Worm (Caenorhabditis elegans) whole organism, L3 larva: ENCODE data around the gene grd-10.
"Not testable (repeated sequence)": the region's sequence is repeated elsewhere in the genome, so short reads cannot be mapped to it uniquely, and the experiment has no call there.

Source experiments
- ZK546.5 ChIP-seq: sonication (generic microtip); optimal IDR thresholded peaks from 2 replicates; lab custom pipeline; 2017; ENCODE audit warnings: missing biosample characterization, missing genetic modification characterization
- aly-2 ChIP-seq: fragments of 150-350 bp; optimal IDR thresholded peaks from 2 replicates; lab custom pipeline; 2014; ENCODE audit warnings: missing biosample characterization, missing genetic modification characterization
- ama-1 ChIP-seq: fragments of 150-350 bp; optimal IDR thresholded peaks from 2 replicates; lab custom pipeline; 2018
- ceh-16 ChIP-seq: sonication (generic microtip); optimal IDR thresholded peaks from 2 replicates; lab custom pipeline; 2017; ENCODE audit warnings: missing biosample characterization, missing genetic modification characterization
- ceh-82 ChIP-seq: fragments of 150-350 bp; optimal IDR thresholded peaks from 2 replicates; lab custom pipeline; 2014; ENCODE audit warnings: missing biosample characterization, missing genetic modification characterization
- egl-5 ChIP-seq: fragments of 150-350 bp; optimal IDR thresholded peaks from 2 replicates; lab custom pipeline; 2017; ENCODE audit warnings: missing biosample characterization, missing genetic modification reagents, missing genetic modification characterization, inconsistent platforms
- elt-1 ChIP-seq: fragments of 150-350 bp; optimal IDR thresholded peaks from 2 replicates; lab custom pipeline; 2014; ENCODE audit warnings: missing biosample characterization, missing genetic modification characterization
- elt-3 ChIP-seq, 3 experiments: fragments of 150-350 bp in 1 of 3; sonication (generic microtip) in 2 of 3; optimal IDR thresholded peaks; 2 replicates in 2 of 3; 4 replicates in 1 of 3; lab custom pipeline; 2014 to 2017; ENCODE audit warnings: missing biosample characterization in 3 of 3, missing genetic modification characterization in 3 of 3
- eor-1 ChIP-seq, 2 experiments: fragments of 150-350 bp; optimal IDR thresholded peaks; 2 replicates each; lab custom pipeline; 2014 to 2018; ENCODE audit warnings: missing biosample characterization in 2 of 2, missing genetic modification characterization in 2 of 2
- fkh-10 ChIP-seq: sonication (generic microtip); optimal IDR thresholded peaks from 2 replicates; lab custom pipeline; 2017; ENCODE audit warnings: missing biosample characterization, missing genetic modification reagents, missing genetic modification characterization
- fkh-2 ChIP-seq: fragments of 150-350 bp; optimal IDR thresholded peaks from 2 replicates; lab custom pipeline; 2014; ENCODE audit warnings: missing biosample characterization, missing genetic modification reagents, missing genetic modification characterization
- fos-1 ChIP-seq: fragments of 150-350 bp; optimal IDR thresholded peaks from 2 replicates; lab custom pipeline; 2014; ENCODE audit warnings: missing biosample characterization, missing genetic modification characterization
- jun-1 ChIP-seq: fragments of 150-350 bp; optimal IDR thresholded peaks from 2 replicates; lab custom pipeline; 2014; ENCODE audit warnings: missing biosample characterization, missing genetic modification reagents, missing genetic modification characterization
- lin-15B ChIP-seq: fragments of 150-350 bp; optimal IDR thresholded peaks from 2 replicates; lab custom pipeline; 2014; ENCODE audit warnings: missing biosample characterization, missing genetic modification characterization
- mdl-1 ChIP-seq: fragments of 150-350 bp; optimal IDR thresholded peaks from 2 replicates; lab custom pipeline; 2014; ENCODE audit warnings: missing biosample characterization, missing genetic modification characterization
- nfya-1 ChIP-seq: sonication (generic microtip); optimal IDR thresholded peaks from 2 replicates; lab custom pipeline; 2017; ENCODE audit warnings: missing genetic modification characterization, mild to moderate bottlenecking, missing compliant biosample characterization, antibody characterized with exemption, moderate library complexity; ENCODE audit not compliant: insufficient read depth
- nhr-11 ChIP-seq: fragments of 150-350 bp; optimal IDR thresholded peaks from 2 replicates; lab custom pipeline; 2014; ENCODE audit warnings: missing biosample characterization, missing genetic modification characterization
- nhr-12 ChIP-seq: fragments of 150-350 bp; optimal IDR thresholded peaks from 2 replicates; lab custom pipeline; 2014; ENCODE audit warnings: missing biosample characterization, missing genetic modification characterization
- nhr-23 ChIP-seq: fragments of 150-350 bp; optimal IDR thresholded peaks from 2 replicates; lab custom pipeline; 2014; ENCODE audit warnings: missing biosample characterization, missing genetic modification reagents, missing genetic modification characterization
- nhr-237 ChIP-seq: fragments of 150-350 bp; optimal IDR thresholded peaks from 2 replicates; lab custom pipeline; 2014; ENCODE audit warnings: missing biosample characterization, missing genetic modification characterization
- nhr-25 ChIP-seq: sonication (generic microtip); optimal IDR thresholded peaks from 2 replicates; lab custom pipeline; 2017; ENCODE audit warnings: missing biosample characterization, missing genetic modification characterization
- nhr-28 ChIP-seq: fragments of 150-350 bp; optimal IDR thresholded peaks from 2 replicates; lab custom pipeline; 2014; ENCODE audit warnings: missing biosample characterization, missing genetic modification characterization
- nhr-76 ChIP-seq: fragments of 150-350 bp; sonication (generic microtip); optimal IDR thresholded peaks from 5 replicates; lab custom pipeline; 2014; ENCODE audit warnings: missing biosample characterization, missing genetic modification characterization
- nhr-77 ChIP-seq: fragments of 150-350 bp; optimal IDR thresholded peaks from 2 replicates; lab custom pipeline; 2014; ENCODE audit warnings: missing biosample characterization, missing genetic modification characterization
- pha-4 ChIP-seq: fragments of 150-350 bp; optimal IDR thresholded peaks from 2 replicates; lab custom pipeline; 2014; ENCODE audit warnings: missing biosample characterization, missing genetic modification reagents, missing genetic modification characterization
- pqm-1 ChIP-seq: fragments of 150-350 bp; optimal IDR thresholded peaks from 2 replicates; lab custom pipeline; 2017; ENCODE audit warnings: missing biosample characterization, missing genetic modification characterization, inconsistent platforms
- sea-2 ChIP-seq: fragments of 150-350 bp; sonication (generic microtip); optimal IDR thresholded peaks from 4 replicates; lab custom pipeline; 2014; ENCODE audit warnings: missing biosample characterization, missing genetic modification reagents, missing genetic modification characterization
- skn-1 ChIP-seq: fragments of 150-350 bp; optimal IDR thresholded peaks from 2 replicates; lab custom pipeline; 2014; ENCODE audit warnings: missing biosample characterization, missing genetic modification characterization
- snpc-4 ChIP-seq: fragments of 150-350 bp; optimal IDR thresholded peaks from 2 replicates; lab custom pipeline; 2014; ENCODE audit warnings: missing biosample characterization, missing genetic modification characterization
- tbx-2 ChIP-seq: sonication (generic microtip); optimal IDR thresholded peaks from 2 replicates; lab custom pipeline; 2016; ENCODE audit warnings: mild to moderate bottlenecking, missing genetic modification characterization, missing compliant biosample characterization
- unc-39 ChIP-seq: sonication (generic microtip); optimal IDR thresholded peaks from 4 replicates; lab custom pipeline; 2017; ENCODE audit warnings: missing biosample characterization, missing genetic modification characterization
- unc-62 ChIP-seq: fragments of 150-350 bp; sonication (generic microtip); optimal IDR thresholded peaks from 4 replicates; lab custom pipeline; 2014; ENCODE audit warnings: missing biosample characterization, missing genetic modification reagents, missing genetic modification characterization
- zag-1 ChIP-seq: fragments of 150-350 bp; optimal IDR thresholded peaks from 2 replicates; lab custom pipeline; 2014; ENCODE audit warnings: missing biosample characterization, missing genetic modification characterization
- ztf-4 ChIP-seq: fragments of 150-350 bp; optimal IDR thresholded peaks from 2 replicates; lab custom pipeline; 2014; ENCODE audit warnings: missing biosample characterization, missing genetic modification characterization

Gene grd-10

DNA sequence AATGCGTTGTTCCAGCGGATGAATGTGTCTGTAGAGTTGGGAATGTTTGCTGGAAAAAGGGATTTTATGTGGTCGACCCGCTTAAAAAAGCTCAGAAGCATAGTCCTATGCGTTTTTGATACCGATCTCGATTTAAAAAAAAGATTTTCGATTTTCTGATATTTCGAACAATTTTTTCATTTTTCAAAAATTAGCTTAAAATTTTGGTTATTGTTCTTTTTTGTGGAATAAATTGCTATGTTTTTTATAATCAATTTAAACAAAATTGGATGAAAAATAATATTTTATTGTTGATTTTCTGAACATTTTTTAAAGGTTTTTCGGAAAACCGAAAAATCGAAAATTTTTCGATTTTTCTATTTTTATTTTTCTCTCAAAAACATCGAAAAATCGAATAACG lies 7.5 kb upstream of the grd-10 start, which contains the start of gene C04C3.7:
Gene C04C3.7, minus strand, starts transcription at position 101 of the 400 bp plus-strand sequence.
- not testable (repeated sequence) for TF ChIP-seq fkh-2 (tag; lab: Kevin White, UChicago); elt-3 (tag; optimal IDR thresholded peaks at IDR 0.05; lab: Kevin White, UChicago); pqm-1 (tag; lab: Kevin White, UChicago)

- TF ChIP-seq elt-3 (tag; optimal IDR thresholded peaks at IDR 0.05; lab: Kevin White, UChicago) (no peak), pha-4 (tag; lab: Kevin White, UChicago) (no peak), nfya-1 (tag; lab: Kevin White, UChicago) (no peak), jun-1 (no peak), nhr-28 (tag; lab: Kevin White, UChicago) (no peak), egl-5 (tag; lab: Kevin White, UChicago) (no peak), ama-1 (lab: Kevin White, UChicago) (no peak), ztf-4 (tag; lab: Kevin White, UChicago) (no peak), nhr-25 (tag; lab: Kevin White, UChicago) (no peak), aly-2 (no peak), ceh-16 (tag; lab: Kevin White, UChicago) (no peak), ZK546.5 (tag; lab: Kevin White, UChicago) (no peak), nhr-12 (tag; lab: Kevin White, UChicago) (no peak), eor-1 (tag; optimal IDR thresholded peaks at IDR 0.05; lab: Kevin White, UChicago) (no peak), unc-62 (no peak), nhr-76 (tag; lab: Kevin White, UChicago) (no peak), snpc-4 (no peak), nhr-11 (tag; lab: Kevin White, UChicago) (no peak), fkh-2 (tag; lab: Kevin White, UChicago) (no peak)
- TF ChIP-seq, all 47 proteins: peak for 0
These were observed 4.8 kb upstream of the grd-10 start, which contains the start of gene srz-32 for ce11 chrIV:3436021-3436420. TSS of gene srz-32 (plus strand) at chrIV:3436321.

ce11 chrIV:3438022-3438421 lies 2.8 kb upstream of the grd-10 start, which contains the start of gene grd-13:
TSS of gene grd-13 (plus strand) at chrIV:3438312.
- peak; percentile 89 for TF ChIP-seq elt-1
- no peak for TF ChIP-seq snpc-4
- no peak for TF ChIP-seq eor-1 (tag; optimal IDR thresholded peaks at IDR 0.05; lab: Kevin White, UChicago)
- TF ChIP-seq nhr-25 (tag; lab: Kevin White, UChicago), result peak; percentile 71
- no peak for TF ChIP-seq jun-1

DNA sequence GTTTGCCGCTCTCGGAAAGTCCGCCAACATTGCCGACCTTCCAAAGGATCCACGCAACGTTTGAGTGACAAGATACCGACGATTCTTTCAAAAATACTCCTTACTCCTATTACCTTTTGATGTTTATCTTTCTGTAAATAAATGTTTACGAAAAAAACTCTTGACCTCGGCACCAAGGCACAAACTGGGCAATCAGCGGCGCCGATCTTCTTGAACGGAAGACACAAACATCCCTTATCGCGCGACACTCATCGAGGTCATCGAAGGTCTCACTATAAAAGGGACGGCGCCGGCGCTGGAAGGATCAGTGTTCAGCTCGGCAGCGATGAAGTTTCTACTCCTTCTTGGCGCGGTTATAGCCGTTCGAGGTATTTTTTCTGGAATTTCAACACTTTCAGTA lies 1.5 kb upstream of the grd-10 start, which contains the start of gene grd-3:
Gene grd-3, plus strand, starts transcription at position 302 of the 400 bp plus-strand sequence.
- TF ChIP-seq ama-1 (lab: Kevin White, UChicago) (no peak), elt-1 (peak; percentile 88), zag-1 (tag; lab: Kevin White, UChicago) (no peak), nhr-23 (peak; percentile 50), nhr-25 (tag; lab: Kevin White, UChicago) (peak; percentile 78)
- TF ChIP-seq, all 47 proteins: peak for 3

DNA sequence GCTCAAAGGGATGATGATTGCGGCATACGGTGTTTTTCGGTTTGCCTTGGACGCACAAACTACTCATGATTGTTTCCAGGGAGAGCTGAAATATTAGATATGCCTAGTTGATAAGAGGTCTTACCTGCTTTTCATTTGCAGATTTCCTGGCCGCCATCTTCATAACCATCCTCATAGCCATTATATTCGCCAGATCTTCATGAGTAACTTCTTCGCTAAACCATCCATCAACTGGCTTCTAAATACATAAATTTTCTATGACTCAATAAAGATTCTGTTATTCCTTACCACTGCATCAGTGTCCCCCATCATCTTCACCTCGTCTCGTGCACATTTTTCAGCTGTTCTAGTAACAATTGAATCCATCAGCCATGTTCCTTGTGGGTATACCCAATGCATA lies 1.7 kb downstream of the grd-10 start:
- TF ChIP-seq fkh-10 (GFP tag; lab: Kevin White, UChicago), result no peak
- no peak for TF ChIP-seq sea-2
- TF ChIP-seq nhr-77 (tag; lab: Kevin White, UChicago), result no peak
- TF ChIP-seq ceh-82, result no peak
- TF ChIP-seq ZK546.5 (tag; lab: Kevin White, UChicago), result no peak
- no peak for TF ChIP-seq tbx-2 (tag; lab: Kevin White, UChicago)
- no peak for TF ChIP-seq nhr-76 (tag; lab: Kevin White, UChicago)
- TF ChIP-seq nhr-237 (tag; lab: Kevin White, UChicago), result no peak
- TF ChIP-seq fos-1 (tag; lab: Kevin White, UChicago), result no peak
- TF ChIP-seq mdl-1 (tag; lab: Kevin White, UChicago), result no peak
- TF ChIP-seq nhr-25 (tag; lab: Kevin White, UChicago), result no peak
- no peak for TF ChIP-seq skn-1
- no peak for TF ChIP-seq elt-3 (tag; optimal IDR thresholded peaks at IDR 0.05; lab: Kevin White, UChicago)
- TF ChIP-seq pqm-1 (tag; lab: Kevin White, UChicago), result no peak
- no peak for TF ChIP-seq nhr-12 (tag; lab: Kevin White, UChicago)
- TF ChIP-seq pha-4 (tag; lab: Kevin White, UChicago), result no peak
- TF ChIP-seq unc-39, result no peak
- no peak for TF ChIP-seq lin-15B
